Worm (Caenorhabditis elegans) whole organism, L3 larva: ENCODE measurements around the gene olrn-1.

Source experiments
- R02D3.7 ChIP-seq: fragments of 150-350 bp; optimal IDR thresholded peaks from 2 replicates; lab custom pipeline; 2014; ENCODE audit warnings: missing biosample characterization, missing genetic modification characterization
- aly-2 ChIP-seq: fragments of 150-350 bp; optimal IDR thresholded peaks from 2 replicates; lab custom pipeline; 2014; ENCODE audit warnings: missing biosample characterization, missing genetic modification characterization
- ama-1 ChIP-seq: fragments of 150-350 bp; optimal IDR thresholded peaks from 2 replicates; lab custom pipeline; 2018
- ceh-16 ChIP-seq: sonication (generic microtip); optimal IDR thresholded peaks from 2 replicates; lab custom pipeline; 2017; ENCODE audit warnings: missing biosample characterization, missing genetic modification characterization
- ceh-28 ChIP-seq: fragments of 150-350 bp; optimal IDR thresholded peaks from 2 replicates; lab custom pipeline; 2014; ENCODE audit warnings: missing biosample characterization, missing genetic modification reagents, missing genetic modification characterization
- ceh-82 ChIP-seq: fragments of 150-350 bp; optimal IDR thresholded peaks from 2 replicates; lab custom pipeline; 2014; ENCODE audit warnings: missing biosample characterization, missing genetic modification characterization
- ceh-9 ChIP-seq: sonication (generic microtip); optimal IDR thresholded peaks from 2 replicates; lab custom pipeline; 2018; ENCODE audit warnings: missing biosample characterization, missing genetic modification characterization
- daf-12 ChIP-seq: fragments of 150-350 bp; optimal IDR thresholded peaks from 2 replicates; lab custom pipeline; 2014; ENCODE audit warnings: missing biosample characterization, missing genetic modification reagents, missing genetic modification characterization
- egl-27 ChIP-seq: sonication (generic microtip); optimal IDR thresholded peaks from 4 replicates; lab custom pipeline; 2017; ENCODE audit warnings: missing biosample characterization, missing genetic modification reagents, missing genetic modification characterization
- egl-5 ChIP-seq: fragments of 150-350 bp; optimal IDR thresholded peaks from 2 replicates; lab custom pipeline; 2017; ENCODE audit warnings: missing biosample characterization, missing genetic modification reagents, missing genetic modification characterization, inconsistent platforms
- elt-3 ChIP-seq, 3 experiments: fragments of 150-350 bp in 1 of 3; sonication (generic microtip) in 2 of 3; optimal IDR thresholded peaks; 2 replicates in 2 of 3; 4 replicates in 1 of 3; lab custom pipeline; 2014 to 2017; ENCODE audit warnings: missing biosample characterization in 3 of 3, missing genetic modification characterization in 3 of 3
- eor-1 ChIP-seq, 2 experiments: fragments of 150-350 bp; optimal IDR thresholded peaks; 2 replicates each; lab custom pipeline; 2014 to 2018; ENCODE audit warnings: missing biosample characterization in 2 of 2, missing genetic modification characterization in 2 of 2
- fkh-2 ChIP-seq: fragments of 150-350 bp; optimal IDR thresholded peaks from 2 replicates; lab custom pipeline; 2014; ENCODE audit warnings: missing biosample characterization, missing genetic modification reagents, missing genetic modification characterization
- fos-1 ChIP-seq: fragments of 150-350 bp; optimal IDR thresholded peaks from 2 replicates; lab custom pipeline; 2014; ENCODE audit warnings: missing biosample characterization, missing genetic modification characterization
- hmg-11 ChIP-seq: sonication (generic microtip); optimal IDR thresholded peaks from 2 replicates; lab custom pipeline; 2016; ENCODE audit warnings: missing genetic modification characterization, missing compliant biosample characterization
- lin-15B ChIP-seq: fragments of 150-350 bp; optimal IDR thresholded peaks from 2 replicates; lab custom pipeline; 2014; ENCODE audit warnings: missing biosample characterization, missing genetic modification characterization
- lin-39 ChIP-seq: fragments of 150-350 bp; optimal IDR thresholded peaks from 2 replicates; lab custom pipeline; 2018; ENCODE audit warnings: missing biosample characterization, missing genetic modification reagents, missing genetic modification characterization
- lsy-12 ChIP-seq: sonication (generic microtip); optimal IDR thresholded peaks from 2 replicates; lab custom pipeline; 2016; ENCODE audit warnings: mild to moderate bottlenecking, missing genetic modification characterization, missing compliant biosample characterization
- nfya-1 ChIP-seq: sonication (generic microtip); optimal IDR thresholded peaks from 2 replicates; lab custom pipeline; 2017; ENCODE audit warnings: missing genetic modification characterization, mild to moderate bottlenecking, missing compliant biosample characterization, antibody characterized with exemption, moderate library complexity; ENCODE audit not compliant: insufficient read depth
- nhr-11 ChIP-seq: fragments of 150-350 bp; optimal IDR thresholded peaks from 2 replicates; lab custom pipeline; 2014; ENCODE audit warnings: missing biosample characterization, missing genetic modification characterization
- nhr-23 ChIP-seq: fragments of 150-350 bp; optimal IDR thresholded peaks from 2 replicates; lab custom pipeline; 2014; ENCODE audit warnings: missing biosample characterization, missing genetic modification reagents, missing genetic modification characterization
- nhr-25 ChIP-seq: sonication (generic microtip); optimal IDR thresholded peaks from 2 replicates; lab custom pipeline; 2017; ENCODE audit warnings: missing biosample characterization, missing genetic modification characterization
- nhr-28 ChIP-seq: fragments of 150-350 bp; optimal IDR thresholded peaks from 2 replicates; lab custom pipeline; 2014; ENCODE audit warnings: missing biosample characterization, missing genetic modification characterization
- nhr-43 ChIP-seq: sonication (generic microtip); optimal IDR thresholded peaks from 2 replicates; lab custom pipeline; 2016; ENCODE audit warnings: mild to moderate bottlenecking, missing genetic modification characterization, missing compliant biosample characterization; ENCODE audit not compliant: poor library complexity, severe bottlenecking
- nhr-67 ChIP-seq: fragments of 150-350 bp; optimal IDR thresholded peaks from 2 replicates; lab custom pipeline; 2014; ENCODE audit warnings: missing biosample characterization, missing genetic modification characterization
- nhr-76 ChIP-seq: fragments of 150-350 bp; sonication (generic microtip); optimal IDR thresholded peaks from 5 replicates; lab custom pipeline; 2014; ENCODE audit warnings: missing biosample characterization, missing genetic modification characterization
- nhr-77 ChIP-seq: fragments of 150-350 bp; optimal IDR thresholded peaks from 2 replicates; lab custom pipeline; 2014; ENCODE audit warnings: missing biosample characterization, missing genetic modification characterization
- pha-4 ChIP-seq: fragments of 150-350 bp; optimal IDR thresholded peaks from 2 replicates; lab custom pipeline; 2014; ENCODE audit warnings: missing biosample characterization, missing genetic modification reagents, missing genetic modification characterization
- sea-2 ChIP-seq: fragments of 150-350 bp; sonication (generic microtip); optimal IDR thresholded peaks from 4 replicates; lab custom pipeline; 2014; ENCODE audit warnings: missing biosample characterization, missing genetic modification reagents, missing genetic modification characterization
- skn-1 ChIP-seq: fragments of 150-350 bp; optimal IDR thresholded peaks from 2 replicates; lab custom pipeline; 2014; ENCODE audit warnings: missing biosample characterization, missing genetic modification characterization
- snpc-4 ChIP-seq: fragments of 150-350 bp; optimal IDR thresholded peaks from 2 replicates; lab custom pipeline; 2014; ENCODE audit warnings: missing biosample characterization, missing genetic modification characterization
- tbx-2 ChIP-seq: sonication (generic microtip); optimal IDR thresholded peaks from 2 replicates; lab custom pipeline; 2016; ENCODE audit warnings: mild to moderate bottlenecking, missing genetic modification characterization, missing compliant biosample characterization
- unc-39 ChIP-seq: sonication (generic microtip); optimal IDR thresholded peaks from 4 replicates; lab custom pipeline; 2017; ENCODE audit warnings: missing biosample characterization, missing genetic modification characterization
- unc-62 ChIP-seq: fragments of 150-350 bp; sonication (generic microtip); optimal IDR thresholded peaks from 4 replicates; lab custom pipeline; 2014; ENCODE audit warnings: missing biosample characterization, missing genetic modification reagents, missing genetic modification characterization
- zag-1 ChIP-seq: fragments of 150-350 bp; optimal IDR thresholded peaks from 2 replicates; lab custom pipeline; 2014; ENCODE audit warnings: missing biosample characterization, missing genetic modification characterization

Gene olrn-1

DNA sequence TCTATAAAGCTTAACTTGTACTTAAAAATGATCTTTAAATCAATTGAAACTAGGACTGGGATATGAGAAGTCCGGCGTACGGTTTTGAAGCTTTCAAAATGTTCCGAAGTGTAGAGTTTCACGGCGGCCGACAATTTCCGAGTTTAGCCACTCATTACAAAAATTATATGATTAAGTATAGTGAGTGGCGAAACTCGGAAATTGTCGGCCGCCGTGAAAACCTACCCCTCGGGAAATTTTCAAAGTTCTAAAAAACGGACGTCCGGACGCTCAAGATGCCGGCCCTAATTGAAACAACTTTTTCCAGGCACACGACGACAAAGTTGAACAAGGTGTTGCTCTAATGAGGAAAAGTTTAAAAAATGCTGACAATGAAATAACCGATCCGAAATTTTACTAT is 47.7 kb downstream of the olrn-1 start:
- TF ChIP-seq snpc-4 (no peak), pha-4 (tag; lab: Kevin White, UChicago) (no peak), hmg-11 (tag; lab: Kevin White, UChicago) (no peak), daf-12 (tag; lab: Kevin White, UChicago) (no peak), lin-15B (tag; lab: Kevin White, UChicago) (no peak), skn-1 (tag; lab: Kevin White, UChicago) (no peak), nhr-77 (tag; lab: Kevin White, UChicago) (no peak), ceh-9 (tag; lab: Kevin White, UChicago) (no peak), nhr-23 (tag; lab: Kevin White, UChicago) (no peak), nhr-43 (no peak), nhr-76 (tag; lab: Kevin White, UChicago) (no peak), lin-39 (tag; lab: Kevin White, UChicago) (no peak)

DNA sequence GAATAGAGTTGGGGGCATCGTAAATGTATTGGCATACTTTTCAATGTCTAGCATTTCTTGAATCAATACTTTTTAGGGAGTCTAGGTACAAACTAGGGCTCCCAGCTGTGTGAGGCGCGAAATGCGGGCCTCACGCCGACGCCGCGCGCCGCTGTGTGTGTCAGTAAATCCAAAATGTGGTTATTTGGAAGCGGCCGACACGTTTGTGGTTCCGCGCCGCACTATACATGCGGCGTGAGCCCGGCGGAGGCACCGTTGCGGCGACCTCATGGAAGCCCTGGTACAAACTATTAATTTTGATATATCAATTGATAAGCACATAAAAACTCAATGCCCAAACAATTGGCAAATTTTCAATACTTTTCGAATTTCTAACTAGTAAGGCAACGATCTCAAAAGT is 48.7 kb downstream of the olrn-1 start:
- TF ChIP-seq aly-2 (no peak), egl-27 (tag; lab: Kevin White, UChicago) (no peak), snpc-4 (peak; percentile 4), skn-1 (tag; lab: Kevin White, UChicago) (no peak), nhr-28 (tag; lab: Kevin White, UChicago) (no peak)

DNA sequence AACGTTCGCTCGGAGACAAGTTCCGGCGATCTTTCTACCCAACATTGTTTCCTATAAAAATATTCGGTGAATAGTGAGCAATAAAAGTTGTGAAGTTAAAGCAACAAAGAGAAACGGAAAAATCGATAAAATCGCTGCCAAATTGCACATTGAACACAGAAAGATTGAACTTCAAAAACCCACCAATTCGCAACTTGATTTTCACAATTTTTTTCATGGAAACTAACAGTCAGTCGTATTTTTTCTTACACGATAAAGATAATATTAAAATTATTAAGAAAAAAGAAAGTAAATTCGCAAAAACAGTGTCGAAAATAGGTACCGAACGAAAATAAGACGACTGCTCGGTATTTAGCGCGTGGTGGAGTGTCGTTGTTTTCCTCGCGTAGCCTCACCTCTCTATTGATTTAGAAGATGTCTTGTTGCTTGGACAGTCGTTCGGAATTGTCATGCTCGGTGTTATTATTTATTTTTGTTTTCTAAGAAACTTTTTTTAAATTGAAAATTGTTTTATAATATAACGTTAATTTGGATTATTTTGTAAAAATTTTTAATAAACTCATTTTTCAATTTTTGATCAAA is 53.0 kb downstream of the olrn-1 start, which contains the start of gene gas-1:
Gene gas-1, minus strand, starts transcription at position 51 of the 582 bp plus-strand sequence.
- no peak for TF ChIP-seq nhr-43
- no peak for TF ChIP-seq nhr-76 (tag; lab: Kevin White, UChicago)
- TF ChIP-seq egl-5 (tag; lab: Kevin White, UChicago): no peak
- TF ChIP-seq R02D3.7 (tag; lab: Kevin White, UChicago): no peak
- peak; percentile 9 for TF ChIP-seq nhr-25
- TF ChIP-seq ceh-9 (tag; lab: Kevin White, UChicago): no peak
- no peak for TF ChIP-seq sea-2 (GFP tag; lab: Kevin White, UChicago)
- TF ChIP-seq lsy-12 (tag; lab: Kevin White, UChicago): no peak
- no peak for TF ChIP-seq ceh-82 (tag; lab: Kevin White, UChicago)
- peak; percentile 74 for TF ChIP-seq pha-4 (tag; lab: Kevin White, UChicago)
- TF ChIP-seq hmg-11 (tag; lab: Kevin White, UChicago): peak; percentile 28
- TF ChIP-seq nfya-1 (tag; lab: Kevin White, UChicago): peak; percentile 42
- TF ChIP-seq aly-2: no peak
- no peak for TF ChIP-seq fos-1 (tag; lab: Kevin White, UChicago)
- TF ChIP-seq elt-3 (tag; optimal IDR thresholded peaks at IDR 0.05; lab: Kevin White, UChicago): no peak

DNA sequence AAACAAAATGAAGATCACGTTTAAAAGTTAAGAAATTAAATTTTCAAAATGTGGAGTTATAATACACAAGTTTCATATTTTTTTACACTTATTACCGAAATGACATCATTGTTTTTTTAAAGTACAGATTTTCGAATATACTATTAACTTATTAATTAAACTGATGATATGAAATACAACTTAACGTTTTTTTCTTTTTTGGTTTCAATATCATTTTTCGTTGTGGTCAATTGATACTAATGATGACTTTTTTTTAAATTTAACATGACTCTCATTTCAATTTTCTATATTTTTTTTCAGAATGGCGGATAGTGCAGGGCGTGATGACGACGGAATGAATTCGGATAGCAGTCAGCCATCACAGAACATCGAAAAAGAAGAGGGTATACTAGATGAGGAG is 53.6 kb downstream of the olrn-1 start, which contains the start of gene usp-33:
Gene usp-33, plus strand, starts transcription at position 301 of the 400 bp plus-strand sequence.
- TF ChIP-seq lsy-12 (tag; lab: Kevin White, UChicago) (no peak), unc-62 (GFP tag; lab: Kevin White, UChicago) (no peak), zag-1 (tag; lab: Kevin White, UChicago) (no peak), nhr-11 (no peak)
- TF ChIP-seq, all 47 proteins: peak for 0

DNA sequence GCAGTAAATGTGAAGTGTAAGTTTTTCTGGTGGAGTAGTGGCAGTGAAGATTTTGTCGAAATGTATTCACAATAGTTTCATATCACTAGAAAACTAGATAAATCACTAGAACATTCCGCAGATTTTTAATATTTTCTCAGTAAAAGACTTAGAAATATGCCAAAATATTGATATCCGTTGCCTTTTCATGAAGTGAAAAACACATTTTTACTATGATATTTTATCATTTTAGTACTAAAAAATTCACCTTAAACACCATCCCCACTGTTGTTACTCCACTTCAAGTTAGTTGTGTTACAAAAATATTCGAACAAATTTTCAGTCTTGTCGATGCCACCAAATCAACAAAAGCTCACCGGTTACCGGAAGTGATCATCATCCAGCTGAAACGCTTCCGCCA is 55.9 kb downstream of the olrn-1 start:
- TF ChIP-seq tbx-2 (no peak), unc-62 (GFP tag; lab: Kevin White, UChicago) (no peak), nhr-67 (no peak), pha-4 (tag; lab: Kevin White, UChicago) (no peak), fos-1 (tag; lab: Kevin White, UChicago) (no peak), daf-12 (tag; lab: Kevin White, UChicago) (no peak), ceh-82 (tag; lab: Kevin White, UChicago) (no peak)

DNA sequence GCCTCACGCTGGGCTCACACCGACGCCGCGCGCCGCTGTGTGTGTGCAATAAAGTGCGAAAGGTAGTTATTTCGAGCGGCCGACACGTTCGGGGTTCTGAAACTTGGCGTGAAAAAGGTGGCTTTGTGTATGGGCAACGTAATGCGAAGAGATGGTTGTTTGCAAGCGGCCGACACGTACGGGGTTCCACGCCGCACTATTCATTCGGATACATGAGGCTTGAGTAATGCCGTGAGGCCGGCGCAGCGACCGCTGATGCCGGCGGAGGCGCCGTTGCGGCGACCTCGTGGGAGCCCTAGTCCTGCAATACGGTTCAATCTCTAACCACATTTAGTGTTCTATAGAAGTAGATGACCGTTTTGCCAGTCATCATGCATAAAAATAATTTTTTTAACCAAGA is 56.6 kb downstream of the olrn-1 start:
- TF ChIP-seq ceh-9 (tag; lab: Kevin White, UChicago): no peak
- TF ChIP-seq nhr-25: no peak
- no peak for TF ChIP-seq unc-62 (GFP tag; lab: Kevin White, UChicago)
- no peak for TF ChIP-seq unc-39 (tag; lab: Kevin White, UChicago)
- TF ChIP-seq eor-1 (tag; optimal IDR thresholded peaks at IDR 0.05; lab: Kevin White, UChicago): no peak
- TF ChIP-seq fkh-2 (tag; lab: Kevin White, UChicago): no peak
- no peak for TF ChIP-seq fos-1 (tag; lab: Kevin White, UChicago)
- no peak for TF ChIP-seq ceh-28 (tag; lab: Kevin White, UChicago)
- no peak for TF ChIP-seq nhr-76 (tag; lab: Kevin White, UChicago)
- TF ChIP-seq ama-1 (lab: Kevin White, UChicago): no peak
- no peak for TF ChIP-seq ceh-16 (tag; lab: Kevin White, UChicago)
- no peak for TF ChIP-seq nfya-1 (tag; lab: Kevin White, UChicago)
- TF ChIP-seq nhr-28 (tag; lab: Kevin White, UChicago): no peak
- TF ChIP-seq aly-2: no peak
